Fruit fly (Drosophila melanogaster): ENCODE data around the gene CG12084.
A peak's percentile ranks its signal among the peaks of the same experiment; 100 is the strongest.

The CG12084 gene

dm6 chr3L:1469241-1469640 lies 27.2 kb downstream of the CG12084 start:
- TF ChIP-seq CG7368 (GFP tag; optimal IDR thresholded peaks at IDR 0.05) (no peak), Eip78C (GFP tag) (peak; percentile 25)

dm6 chr3L:1464465-1464864 lies 32.0 kb downstream of the CG12084 start:
- TF ChIP-seq CG11762 (GFP tag; optimal IDR thresholded peaks at IDR 0.05; ENCODE audit: insufficient read depth) (no peak), CG6163 (GFP tag; IDR thresholded peaks at IDR 0.05) (peak; percentile 32; the same call in 1 of the 3 replicates), CG11902 (GFP tag; optimal IDR thresholded peaks at IDR 0.05) (no peak), net (GFP tag; optimal IDR thresholded peaks at IDR 0.05) (peak; percentile 71), CG11294 (GFP tag; IDR thresholded peaks at IDR 0.05) (peak; percentile 40; the same call in 1 of the 2 replicates), cyc (GFP tag; optimal IDR thresholded peaks at IDR 0.05) (peak; percentile 40), acj6 (GFP tag; optimal IDR thresholded peaks at IDR 0.05) (peak; percentile 50), CG7368 (GFP tag; optimal IDR thresholded peaks at IDR 0.05) (peak; percentile 5), Hr4 (GFP tag; optimal IDR thresholded peaks at IDR 0.05) (peak; percentile 81), Sox15 (GFP tag; optimal IDR thresholded peaks at IDR 0.05) (peak; percentile 30), pdm3 (GFP tag; optimal IDR thresholded peaks at IDR 0.05) (peak; percentile 66), lz (GFP tag; optimal IDR thresholded peaks at IDR 0.05) (peak; percentile 38), CG6792 (GFP tag; optimal IDR thresholded peaks at IDR 0.05) (peak; percentile 48), ss (GFP tag; optimal IDR thresholded peaks at IDR 0.05) (peak; percentile 13 to 46), fd59A (GFP tag; optimal IDR thresholded peaks at IDR 0.05) (peak; percentile 5), salr (GFP tag; optimal IDR thresholded peaks at IDR 0.05) (peak in 1 of 2 experiments; percentile 12), Ets96B (tag; optimal IDR thresholded peaks at IDR 0.05) (peak; percentile 1), fkh (GFP tag; optimal IDR thresholded peaks at IDR 0.05) (no peak), Lpt (GFP tag; optimal IDR thresholded peaks at IDR 0.05) (peak; percentile 62), CG6854 (GFP tag; optimal IDR thresholded peaks at IDR 0.05) (no peak), CG16779 (tag; optimal IDR thresholded peaks at IDR 0.05) (no peak), spab (GFP tag; optimal IDR thresholded peaks at IDR 0.05) (no peak), CG10631 (GFP tag; optimal IDR thresholded peaks at IDR 0.05) (peak; percentile 47), Hr38 (GFP tag; optimal IDR thresholded peaks at IDR 0.05) (no peak), Sox14 (GFP tag; optimal IDR thresholded peaks at IDR 0.05) (peak; percentile 42), CG6808 (GFP tag; optimal IDR thresholded peaks at IDR 0.05) (peak; percentile 20), CG4318 (GFP tag; optimal IDR thresholded peaks at IDR 0.05) (peak; percentile 60), CG34406 (GFP tag; optimal IDR thresholded peaks at IDR 0.05) (peak; percentile 44), CG8632 (GFP tag; optimal IDR thresholded peaks at IDR 0.05) (peak; percentile 51), CG3032 (tag; optimal IDR thresholded peaks at IDR 0.05) (peak; percentile 46), CG8119 (GFP tag; IDR thresholded peaks at IDR 0.05) (peak; percentile 76), dsx (GFP tag; optimal IDR thresholded peaks at IDR 0.05; ENCODE audit: poor library complexity, severe bottlenecking) (no peak), topi (GFP tag; optimal IDR thresholded peaks at IDR 0.05) (peak; percentile 42), CG15336 (GFP tag; IDR thresholded peaks at IDR 0.05) (peak; percentile 68), Met (GFP tag; optimal IDR thresholded peaks at IDR 0.05) (peak; percentile 58), vri (GFP tag; optimal IDR thresholded peaks at IDR 0.05) (peak; percentile 18), achi (GFP tag; optimal IDR thresholded peaks at IDR 0.05) (peak; percentile 57), Gug (GFP tag; IDR thresholded peaks at IDR 0.05) (peak; percentile 47; the same call in 1 of the 2 replicates), OdsH (GFP tag; optimal IDR thresholded peaks at IDR 0.05) (peak; percentile 67), CG32006 (GFP tag; optimal IDR thresholded peaks at IDR 0.05) (peak; percentile 83), CG6276 (GFP tag; optimal IDR thresholded peaks at IDR 0.05) (peak; percentile 50), Hr39 (GFP tag; optimal IDR thresholded peaks at IDR 0.05) (peak; percentile 33), Eip75B (GFP tag; optimal IDR thresholded peaks at IDR 0.05) (peak; percentile 9), svp (GFP tag) (peak; percentile 72), eg (GFP tag; IDR thresholded peaks at IDR 0.05) (peak; percentile 55; the same call in 1 of the 3 replicates), Eip93F (GFP tag; optimal IDR thresholded peaks at IDR 0.05) (no peak), CG1621 (tag; optimal IDR thresholded peaks at IDR 0.05) (peak; percentile 10), CG3919 (GFP tag; optimal IDR thresholded peaks at IDR 0.05) (peak; percentile 50), CG10669 (GFP tag; optimal IDR thresholded peaks at IDR 0.05) (peak; percentile 17)

All from whole organism, prepupa.